Worm (Caenorhabditis elegans): ENCODE measurements around the gene F35G12.7.

Gene F35G12.7

DNA sequence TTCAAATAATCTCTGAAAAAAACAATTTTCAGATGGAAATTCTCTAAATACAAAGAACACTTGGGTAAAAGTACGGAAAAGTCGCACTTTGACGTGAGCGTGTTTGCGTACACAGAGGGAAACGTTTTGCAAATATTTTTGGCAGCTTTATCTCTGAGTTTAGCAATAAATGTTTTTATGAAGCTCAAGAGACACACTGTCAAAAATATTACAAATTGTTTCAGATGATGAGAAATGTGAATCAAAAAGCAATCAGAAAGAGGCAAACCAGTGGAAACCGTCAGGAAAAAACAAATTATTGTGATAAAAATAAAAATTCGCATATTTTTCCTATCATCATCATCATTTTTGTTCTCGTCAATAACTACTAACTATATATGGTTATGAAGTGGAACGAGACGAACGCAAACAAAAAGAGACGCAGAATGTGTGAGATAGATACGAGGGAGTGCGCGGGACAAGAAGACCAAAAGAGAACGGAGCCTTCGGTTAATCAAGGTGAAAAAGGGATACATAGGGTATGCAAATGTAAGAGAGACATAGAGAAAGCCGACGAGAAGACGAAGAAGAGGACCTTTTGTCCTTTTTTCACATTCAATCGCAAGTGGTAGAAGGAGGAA, 25.3 kb upstream of the F35G12.7 start, which contains the start of gene sel-2:
sel-2 (minus strand) TSS at position 51 of the 620 bp plus-strand sequence.
- no peak for TF ChIP-seq ceh-36 (tag; optimal IDR thresholded peaks at IDR 0.05)

DNA sequence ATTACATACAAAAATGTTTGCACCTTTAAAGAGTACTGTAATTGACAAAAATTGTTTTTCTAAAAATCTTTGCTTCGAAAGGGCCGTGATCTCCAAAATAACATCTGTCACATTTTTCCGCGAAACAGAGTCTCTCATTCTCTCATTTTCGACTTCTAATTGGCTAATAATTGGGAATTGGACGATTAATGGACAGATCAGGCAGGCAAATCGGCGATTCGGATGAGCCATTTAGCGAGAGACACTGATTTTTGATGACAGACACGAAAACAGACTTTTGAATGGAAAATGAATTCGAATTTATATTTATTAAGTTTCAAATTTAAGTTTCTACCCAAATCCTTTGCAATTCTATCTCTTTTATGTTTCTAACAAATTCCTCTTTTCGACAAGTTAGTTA, 16.7 kb upstream of the F35G12.7 start:
- TF ChIP-seq hmg-4 (GFP tag; optimal IDR thresholded peaks at IDR 0.05) (no peak), tbx-11 (GFP tag; IDR thresholded peaks at IDR 0.05) (no peak)

DNA sequence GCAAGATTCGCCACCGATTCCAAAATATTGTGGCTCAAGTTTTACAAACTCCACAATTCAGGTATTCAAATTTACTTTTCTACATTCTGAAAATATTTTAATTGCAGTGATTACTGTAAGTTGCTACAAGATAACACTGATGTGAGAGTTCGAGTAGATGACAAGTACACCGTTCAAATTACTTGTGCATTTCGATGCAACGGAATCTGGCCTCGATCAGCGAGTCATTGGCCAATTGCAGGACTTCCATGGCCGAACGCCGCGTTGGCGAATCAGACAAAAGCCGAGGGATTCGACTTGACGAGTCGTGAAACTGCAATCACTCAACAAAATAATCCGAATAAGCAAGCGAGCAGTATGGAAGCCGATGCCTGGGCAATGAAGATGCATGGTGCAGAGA, 14.2 kb upstream of the F35G12.7 start:
- TF ChIP-seq tbx-37 (GFP tag; conservative IDR thresholded peaks at IDR 0.05) (no peak), F13C5.2 (tag; optimal IDR thresholded peaks at IDR 0.05) (no peak), ama-1 (optimal IDR thresholded peaks at IDR 0.05) (no peak), B0310.2 (tag; optimal IDR thresholded peaks at IDR 0.05) (no peak), tbx-11 (GFP tag; IDR thresholded peaks at IDR 0.05) (no peak), aly-1 (tag; optimal IDR thresholded peaks at IDR 0.05) (no peak), hnd-1 (tag; optimal IDR thresholded peaks at IDR 0.05) (no peak), pes-1 (GFP tag; IDR thresholded peaks at IDR 0.05) (no peak), tra-4 (tag; optimal IDR thresholded peaks at IDR 0.05) (no peak), flt-1 (GFP tag; IDR thresholded peaks at IDR 0.05) (no peak), hmbx-1 (tag; optimal IDR thresholded peaks at IDR 0.05) (no peak), ceh-36 (tag; optimal IDR thresholded peaks at IDR 0.05) (no peak), sea-1 (GFP tag; conservative IDR thresholded peaks at IDR 0.05) (no peak), hmg-4 (GFP tag; optimal IDR thresholded peaks at IDR 0.05) (no peak), scrt-1 (GFP tag; IDR thresholded peaks at IDR 0.05) (no peak), ets-7 (tag; optimal IDR thresholded peaks at IDR 0.05) (no peak), ceh-13 (GFP tag; optimal IDR thresholded peaks at IDR 0.05) (no peak)

DNA sequence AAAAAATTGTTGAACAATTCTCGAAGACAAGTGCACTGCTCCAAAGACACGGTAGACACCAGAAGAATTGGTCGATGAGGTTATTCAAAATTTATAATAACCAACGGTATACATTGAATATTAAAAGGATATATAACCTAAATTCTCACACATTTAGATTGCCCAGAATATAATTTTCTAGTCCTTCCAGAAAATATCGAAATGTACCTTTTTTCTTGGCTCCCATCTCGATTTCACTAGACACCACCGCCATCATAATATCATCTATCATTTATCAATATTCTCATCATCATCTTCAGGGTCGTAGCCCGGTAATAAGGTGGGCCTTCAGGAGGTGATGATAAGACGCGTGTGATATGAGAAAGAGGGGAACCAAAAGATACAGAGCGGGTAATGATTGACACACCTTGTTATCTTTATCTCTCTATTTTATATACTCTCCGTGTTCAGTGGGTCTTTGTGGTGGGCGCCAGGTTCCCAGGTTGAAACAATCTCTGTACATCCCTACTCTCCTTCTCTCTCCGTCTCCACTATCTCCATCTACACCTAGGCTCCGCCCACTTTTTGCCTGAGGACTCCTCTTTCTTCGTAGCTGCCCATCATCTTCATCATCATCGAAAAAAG, 13.1 kb upstream of the F35G12.7 start, which contains the start of gene mab-21:
mab-21 (plus strand) TSS at position 615 of the 624 bp plus-strand sequence.
- no peak for TF ChIP-seq ets-7 (tag; optimal IDR thresholded peaks at IDR 0.05)
- no peak for TF ChIP-seq ama-1 (optimal IDR thresholded peaks at IDR 0.05)
- TF ChIP-seq B0310.2 (tag; optimal IDR thresholded peaks at IDR 0.05): no peak
- no peak for TF ChIP-seq hmbx-1 (tag; optimal IDR thresholded peaks at IDR 0.05)
- TF ChIP-seq scrt-1 (GFP tag; IDR thresholded peaks at IDR 0.05): no peak
- TF ChIP-seq aly-1 (tag; optimal IDR thresholded peaks at IDR 0.05): no peak
- TF ChIP-seq flt-1 (GFP tag; IDR thresholded peaks at IDR 0.05): no peak
- no peak for TF ChIP-seq tbx-37 (GFP tag; conservative IDR thresholded peaks at IDR 0.05)
- TF ChIP-seq hnd-1 (tag; optimal IDR thresholded peaks at IDR 0.05): no peak
- TF ChIP-seq ceh-13 (GFP tag; optimal IDR thresholded peaks at IDR 0.05): no peak

DNA sequence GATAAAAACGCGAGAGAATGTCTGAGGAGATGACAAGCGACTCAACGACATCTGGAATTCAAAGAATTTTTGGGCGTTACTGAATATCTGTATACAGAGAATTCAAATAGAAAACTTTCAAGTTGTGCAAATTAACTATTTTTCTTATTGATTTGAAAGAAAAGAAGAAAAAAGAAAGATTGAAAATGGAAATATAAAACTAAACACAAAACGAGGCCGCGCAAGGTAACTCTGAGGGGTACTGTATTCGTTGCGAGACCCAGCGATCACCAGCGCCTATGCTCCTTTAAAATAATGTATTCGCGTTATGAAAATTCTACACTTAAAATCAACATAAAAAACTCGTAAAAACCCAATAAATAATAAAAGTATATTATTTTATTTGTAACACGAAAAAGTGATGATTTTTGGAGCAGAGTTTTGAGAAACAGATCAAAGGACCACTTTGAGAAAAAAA, 8.7 kb upstream of the F35G12.7 start, which contains the start of gene asb-1:
asb-1 (minus strand) TSS at position 51 of the 457 bp plus-strand sequence.
- TF ChIP-seq ets-7 (tag; optimal IDR thresholded peaks at IDR 0.05): no peak
- no peak for TF ChIP-seq hmg-4 (GFP tag; optimal IDR thresholded peaks at IDR 0.05)
- no peak for TF ChIP-seq ceh-13 (GFP tag; optimal IDR thresholded peaks at IDR 0.05)
- TF ChIP-seq sea-1 (GFP tag; conservative IDR thresholded peaks at IDR 0.05): no peak

DNA sequence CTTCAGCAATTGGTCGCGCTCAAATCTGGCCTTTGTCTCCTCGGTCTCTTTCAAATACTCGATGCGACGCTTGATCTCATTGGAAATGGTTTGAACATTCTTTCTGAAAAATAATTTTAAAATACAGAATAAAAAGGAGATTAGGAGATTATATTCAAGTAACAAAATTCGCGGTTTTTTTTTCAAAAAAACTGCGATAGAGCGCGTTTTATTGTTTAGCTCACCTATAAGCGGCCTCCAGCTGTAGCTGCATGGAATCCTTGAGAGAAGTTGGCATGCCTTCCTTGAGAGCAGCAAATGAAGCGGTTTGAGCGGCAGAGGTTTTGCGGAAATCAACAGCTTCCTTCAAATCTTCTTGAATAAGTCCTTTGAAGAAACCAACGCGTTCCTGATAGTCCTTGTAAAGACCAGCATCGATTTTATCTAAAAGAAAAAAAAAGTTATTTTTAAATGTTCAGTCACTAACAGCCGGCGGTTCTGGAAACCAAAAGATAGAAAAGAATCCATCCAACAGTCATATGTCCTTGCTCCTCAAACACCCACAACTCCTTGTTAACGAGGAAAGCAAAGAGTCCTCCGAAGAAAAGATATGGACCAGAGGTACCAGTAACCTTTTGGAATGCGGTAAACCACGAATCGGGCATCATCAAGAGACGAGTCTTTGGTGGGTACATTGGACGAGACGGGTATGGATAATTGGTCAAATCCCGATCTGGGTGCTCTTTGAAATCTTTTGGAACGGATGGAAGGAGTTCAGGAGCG, 7.8 kb upstream of the F35G12.7 start:
- TF ChIP-seq B0310.2 (tag; optimal IDR thresholded peaks at IDR 0.05) (no peak), tbx-37 (GFP tag; conservative IDR thresholded peaks at IDR 0.05) (no peak), aly-1 (tag; optimal IDR thresholded peaks at IDR 0.05) (no peak), scrt-1 (GFP tag; IDR thresholded peaks at IDR 0.05) (no peak), ama-1 (optimal IDR thresholded peaks at IDR 0.05) (no peak), hnd-1 (tag; optimal IDR thresholded peaks at IDR 0.05) (no peak), ceh-13 (GFP tag; optimal IDR thresholded peaks at IDR 0.05) (no peak), hmbx-1 (tag; optimal IDR thresholded peaks at IDR 0.05) (no peak), hmg-4 (GFP tag; optimal IDR thresholded peaks at IDR 0.05) (no peak)

DNA sequence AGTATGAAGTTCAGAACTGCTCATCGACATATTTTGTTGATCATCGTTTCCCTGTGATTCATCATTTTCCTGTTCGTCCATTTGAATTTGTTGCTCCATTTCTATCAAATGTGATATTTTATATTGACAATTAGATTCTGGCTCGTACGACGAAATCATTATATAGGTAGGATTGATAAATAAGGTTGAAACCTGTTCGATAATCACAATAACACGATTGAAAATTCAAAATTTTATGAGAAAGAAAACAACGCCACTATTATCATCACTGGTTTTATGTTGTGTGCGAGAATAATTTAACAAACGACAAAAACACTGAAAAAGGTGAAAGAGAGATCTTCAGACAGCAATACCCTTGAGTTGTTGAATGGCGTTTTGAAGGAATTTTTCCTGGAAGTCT, 7.2 kb upstream of the F35G12.7 start, which contains the start of gene apc-11:
apc-11 (minus strand) TSS at position 101 of the 400 bp plus-strand sequence.
- no peak for TF ChIP-seq pes-1 (GFP tag; IDR thresholded peaks at IDR 0.05)
- no peak for TF ChIP-seq hmbx-1 (tag; optimal IDR thresholded peaks at IDR 0.05)
- TF ChIP-seq tbx-37 (GFP tag; conservative IDR thresholded peaks at IDR 0.05): no peak
- no peak for TF ChIP-seq aly-1 (tag; optimal IDR thresholded peaks at IDR 0.05)

DNA sequence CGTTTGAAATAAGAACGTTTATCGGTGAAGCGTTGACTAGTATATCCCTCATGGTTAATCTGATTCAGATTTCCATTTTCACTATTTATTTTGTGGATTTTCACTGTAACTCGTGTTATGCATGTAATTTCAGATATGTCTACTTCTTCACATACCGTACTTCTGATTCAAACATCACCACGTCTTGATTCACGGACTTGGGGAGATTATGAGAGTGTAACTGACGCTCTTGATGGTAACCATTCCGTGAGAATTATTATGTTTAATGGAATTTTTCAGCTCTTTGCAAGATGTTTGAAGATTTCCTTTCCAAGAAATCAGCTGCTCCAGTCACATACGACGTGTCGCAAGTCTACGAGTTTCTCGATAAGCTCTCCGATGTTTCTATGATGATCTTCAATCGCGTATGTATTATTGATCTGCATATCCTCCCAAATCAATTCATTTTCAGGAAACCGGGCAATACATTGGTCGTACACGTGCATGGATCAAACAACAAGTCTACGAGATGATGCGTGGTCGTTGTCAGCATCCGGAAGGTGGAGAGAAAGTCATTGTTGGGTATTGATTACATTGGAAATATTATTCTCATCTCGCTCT, 6.1 kb upstream of the F35G12.7 start, which contains the start of gene erh-2:
erh-2 (plus strand) TSS at position 134 of the 600 bp plus-strand sequence.
- no peak for TF ChIP-seq pes-1 (GFP tag; IDR thresholded peaks at IDR 0.05)
- peak; percentile 67 for TF ChIP-seq ama-1 (optimal IDR thresholded peaks at IDR 0.05)

Measured in whole organism, early embryonic.